Worm (Caenorhabditis elegans): Measurements from ENCODE around the gene K07E3.9.

The K07E3.9 gene

DNA sequence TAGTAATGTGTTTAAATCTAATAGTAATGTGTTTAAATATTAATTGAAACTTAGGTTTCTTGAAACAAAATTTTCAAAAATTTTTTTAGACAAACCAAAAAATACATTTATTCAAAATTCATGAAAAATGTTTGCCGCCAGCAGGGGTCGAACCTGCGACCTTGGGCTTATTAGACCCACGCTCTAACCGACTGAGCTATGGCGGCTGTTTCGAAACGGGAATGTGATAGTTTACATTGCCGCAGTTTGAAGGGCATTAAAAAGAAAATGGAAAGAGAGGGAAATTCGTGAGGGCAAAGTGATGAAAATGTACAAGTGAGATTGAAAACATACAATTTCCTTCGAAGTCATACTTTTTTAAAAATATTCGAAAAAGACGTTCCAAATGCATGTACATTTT is 48.5 kb downstream of the K07E3.9 start (continued):
- TF ChIP-seq Y53F4B.3 (GFP tag; IDR thresholded peaks at IDR 0.05) (no peak), rpc-1 (optimal IDR thresholded peaks at IDR 0.05) (peak; percentile 62), rpc-1 (tag; optimal IDR thresholded peaks at IDR 0.05) (peak; percentile 83), ztf-18 (tag; optimal IDR thresholded peaks at IDR 0.05) (no peak), rcor-1 (GFP tag; IDR thresholded peaks at IDR 0.05) (peak; percentile 61), attf-3 (GFP tag; conservative IDR thresholded peaks at IDR 0.05) (0 out of 2 replicates have a peak, but pooled peaks have one; percentile 18), ztf-6 (GFP tag; IDR thresholded peaks at IDR 0.05) (no peak), C17E4.6 (GFP tag; IDR thresholded peaks at IDR 0.05) (no peak), F22D6.2 (tag; optimal IDR thresholded peaks at IDR 0.05) (no peak), ztf-25 (GFP tag; IDR thresholded peaks at IDR 0.05) (0 out of 2 replicates have a peak, but pooled peaks have one; percentile 30), nfya-1 (tag; optimal IDR thresholded peaks at IDR 0.05; ENCODE audit: borderline replicate concordance, insufficient read depth) (no peak), lsl-1 (GFP tag; optimal IDR thresholded peaks at IDR 0.05) (no peak), Y67H2A.10 (GFP tag; conservative IDR thresholded peaks at IDR 0.05) (no peak), dox-1 (GFP tag; IDR thresholded peaks at IDR 0.05) (no peak), lir-1 (GFP tag; conservative IDR thresholded peaks at IDR 0.05) (0 out of 2 replicates have a peak, but pooled peaks have one; percentile 6), Y79H2A.3 (GFP tag; conservative IDR thresholded peaks at IDR 0.05) (no peak), F39B2.1 (GFP tag; IDR thresholded peaks at IDR 0.05) (no peak), lag-1 (GFP tag; IDR thresholded peaks at IDR 0.05) (no peak), F33H1.4 (GFP tag; IDR thresholded peaks at IDR 0.05) (no peak), bed-2 (GFP tag; IDR thresholded peaks at IDR 0.05) (no peak), hlh-26 (GFP tag; conservative IDR thresholded peaks at IDR 0.05) (no peak), mcd-1 (GFP tag; IDR thresholded peaks at IDR 0.05) (peak; percentile 23; the same call in 1 of the 2 replicates), nhr-90 (tag; optimal IDR thresholded peaks at IDR 0.05) (no peak), zfh-2 (GFP tag; conservative IDR thresholded peaks at IDR 0.05) (no peak), tbp1 (GFP tag; optimal IDR thresholded peaks at IDR 0.05) (peak; percentile 92), ekl-4 (GFP tag; IDR thresholded peaks at IDR 0.05) (no peak; the same call in 1 of the 2 replicates), dpl-1 (GFP tag; optimal IDR thresholded peaks at IDR 0.05) (no peak), ztf-26 (tag; optimal IDR thresholded peaks at IDR 0.05) (no peak), K12H6.12 (tag; optimal IDR thresholded peaks at IDR 0.05) (no peak), madf-8 (GFP tag; conservative IDR thresholded peaks at IDR 0.05) (no peak), B0336.3 (GFP tag; IDR thresholded peaks at IDR 0.05) (no peak), nhr-120 (GFP tag; IDR thresholded peaks at IDR 0.05) (no peak), tlf-1 (GFP tag; optimal IDR thresholded peaks at IDR 0.05) (no peak), hlh-12 (tag; optimal IDR thresholded peaks at IDR 0.05) (no peak), efl-1 (GFP tag; optimal IDR thresholded peaks at IDR 0.05) (no peak), lsy-27 (tag; optimal IDR thresholded peaks at IDR 0.05; ENCODE audit: borderline replicate concordance, insufficient read depth) (no peak), nhr-179 (tag; optimal IDR thresholded peaks at IDR 0.05) (no peak), nhr-27 (tag; optimal IDR thresholded peaks at IDR 0.05) (no peak), ZK185.1 (tag; optimal IDR thresholded peaks at IDR 0.05; ENCODE audit: poor library complexity, severe bottlenecking) (peak; percentile 70), ama-1 (optimal IDR thresholded peaks at IDR 0.05) (no peak), ama-1 (GFP tag; optimal IDR thresholded peaks at IDR 0.05) (peak; percentile 38), D2030.7 (GFP tag; IDR thresholded peaks at IDR 0.05) (peak; percentile 80)

All from whole organism, young adult.